Worm (Caenorhabditis elegans): ENCODE data around the gene pfkb-1.2.

DNA sequence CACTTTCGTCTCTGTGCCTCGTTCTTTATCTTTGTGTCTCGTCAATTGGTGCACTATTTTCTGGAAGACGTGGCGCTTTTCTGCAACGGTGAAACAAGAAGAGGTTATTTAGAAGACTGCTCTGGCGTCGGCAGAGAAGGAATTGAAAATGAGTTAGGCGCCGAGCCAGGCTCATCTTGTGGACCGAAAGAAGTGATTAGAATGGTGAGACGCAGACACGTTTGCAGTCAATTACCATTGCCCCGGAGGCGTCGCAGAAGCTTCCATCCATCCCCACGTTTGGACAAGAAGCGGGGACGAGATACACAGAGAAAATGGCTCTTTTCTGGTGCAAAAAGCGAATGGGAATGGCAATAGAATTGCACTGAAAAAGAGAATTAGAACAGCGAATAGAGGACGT, 18.2 kb downstream of the pfkb-1.2 start:
- TF ChIP-seq egl-27 (tag; optimal IDR thresholded peaks at IDR 0.05) (no peak), snpc-4 (tag; optimal IDR thresholded peaks at IDR 0.05) (no peak), elt-1 (tag; optimal IDR thresholded peaks at IDR 0.05) (no peak), C34F6.9 (tag; optimal IDR thresholded peaks at IDR 0.05) (peak; percentile 18)

All from whole organism, L2 larva.